Worm (Caenorhabditis elegans) whole organism, late embryonic: ENCODE data around the gene C06E4.5.

Experiments used
- ceh-19 ChIP-seq: fragments of 200-800 bp; sonication (Bioruptor generic); optimal IDR thresholded peaks from 2 replicates; lab custom pipeline; 2018; ENCODE audit warnings: mild to moderate bottlenecking, missing genetic modification characterization, missing compliant biosample characterization
- ceh-2 ChIP-seq: sonication (generic microtip); optimal IDR thresholded peaks from 2 replicates; lab custom pipeline; 2016; ENCODE audit warnings: missing genotype, missing genetic modification characterization, missing compliant biosample characterization
- hlh-13 ChIP-seq: fragments of 200-800 bp; sonication (Bioruptor generic); optimal IDR thresholded peaks from 2 replicates; lab custom pipeline; 2018; ENCODE audit warnings: mild to moderate bottlenecking, missing genetic modification characterization, missing compliant biosample characterization
- nfya-1 ChIP-seq: sonication (generic microtip); optimal IDR thresholded peaks from 2 replicates; lab custom pipeline; 2017; ENCODE audit warnings: missing genetic modification characterization, mild to moderate bottlenecking, missing compliant biosample characterization, antibody characterized with exemption, moderate library complexity
- nhr-11 ChIP-seq: fragments of 150-350 bp; optimal IDR thresholded peaks from 2 replicates; lab custom pipeline; 2014; ENCODE audit warnings: missing biosample characterization, missing genetic modification characterization
- pha-4 ChIP-seq: fragments of 150-350 bp; optimal IDR thresholded peaks from 2 replicates; lab custom pipeline; 2018; ENCODE audit warnings: missing biosample characterization, missing genetic modification reagents, missing genetic modification characterization
- unc-42 ChIP-seq: sonication (generic microtip); optimal IDR thresholded peaks from 2 replicates; lab custom pipeline; 2016; ENCODE audit warnings: missing genotype, missing genetic modification characterization, missing compliant biosample characterization
- zip-5 ChIP-seq: sonication (generic microtip); optimal IDR thresholded peaks from 2 replicates; lab custom pipeline; 2016; ENCODE audit warnings: missing genetic modification characterization, missing compliant biosample characterization

ce11 chrIV:7237668-7238214 lies 17.0 kb upstream of the C06E4.5 start, which contains the start of gene elo-3:
- TF ChIP-seq ceh-19 (GFP tag; lab: Kevin White, UChicago): no peak
- no peak for TF ChIP-seq pha-4 (tag; lab: Kevin White, UChicago)
- no peak for TF ChIP-seq unc-42 (tag; lab: Kevin White, UChicago)
- no peak for TF ChIP-seq ceh-2
- TF ChIP-seq nhr-11 (tag; lab: Kevin White, UChicago): no peak
- no peak for TF ChIP-seq zip-5 (tag; lab: Kevin White, UChicago)
- TF ChIP-seq nfya-1 (tag; lab: Kevin White, UChicago): no peak
- TF ChIP-seq hlh-13: no peak
